Worm (Caenorhabditis elegans) whole organism, mixed stage, embryonic: ENCODE measurements around the gene T05H10.4.
A peak's percentile ranks its signal among the peaks of the same experiment; 100 is the strongest.

ENCODE experiments used
- M03D4.4 ChIP-seq: sonication (generic microtip); optimal IDR thresholded peaks from 2 replicates; lab custom pipeline; 2017; ENCODE audit warnings: mild to moderate bottlenecking, missing genetic modification characterization, missing compliant biosample characterization
- bed-3 ChIP-seq: fragments of 200-800 bp; sonication (Bioruptor generic); optimal IDR thresholded peaks from 3 replicates; lab custom pipeline; 2018; ENCODE audit warnings: mild to moderate bottlenecking, missing genetic modification characterization, moderate library complexity, missing compliant biosample characterization
- blmp-1 ChIP-seq: fragments of 150-350 bp; optimal IDR thresholded peaks from 2 replicates; lab custom pipeline; 2014; ENCODE audit warnings: missing biosample characterization, missing genetic modification characterization
- ceh-39 ChIP-seq: fragments of 150-350 bp; optimal IDR thresholded peaks from 2 replicates; lab custom pipeline; 2014; ENCODE audit warnings: missing biosample characterization, missing genetic modification characterization
- ceh-43 ChIP-seq: fragments of 200-800 bp; sonication (Bioruptor generic); optimal IDR thresholded peaks from 2 replicates; lab custom pipeline; 2018; ENCODE audit warnings: mild to moderate bottlenecking, missing genetic modification characterization, moderate library complexity, missing compliant biosample characterization
- ceh-83 ChIP-seq: fragments of 200-800 bp; sonication (Bioruptor generic); optimal IDR thresholded peaks from 2 replicates; lab custom pipeline; 2018; ENCODE audit warnings: mild to moderate bottlenecking, missing genetic modification characterization, missing compliant biosample characterization
- ces-1 ChIP-seq: fragments of 150-350 bp; optimal IDR thresholded peaks from 2 replicates; lab custom pipeline; 2014; ENCODE audit warnings: missing biosample characterization, missing genetic modification reagents, missing genetic modification characterization
- cnd-1 ChIP-seq: fragments of 200-800 bp; sonication (Bioruptor generic); optimal IDR thresholded peaks from 2 replicates; lab custom pipeline; 2018; ENCODE audit warnings: mild to moderate bottlenecking, missing genetic modification characterization, missing compliant biosample characterization
- drap-1 ChIP-seq: fragments of 200-800 bp; sonication (Bioruptor generic); optimal IDR thresholded peaks from 3 replicates; lab custom pipeline; 2018; ENCODE audit warnings: mild to moderate bottlenecking, missing genetic modification characterization, missing compliant biosample characterization
- elt-1 ChIP-seq: sonication (generic microtip); optimal IDR thresholded peaks from 2 replicates; lab custom pipeline; 2017; ENCODE audit warnings: missing genetic modification characterization, mild to moderate bottlenecking, missing compliant biosample characterization, antibody characterized with exemption, moderate library complexity, borderline replicate concordance; ENCODE audit not compliant: insufficient read depth
- elt-3 ChIP-seq: fragments of 150-350 bp; optimal IDR thresholded peaks from 2 replicates; lab custom pipeline; 2014; ENCODE audit warnings: missing biosample characterization, missing genetic modification characterization
- hlh-1 ChIP-seq: fragments of 150-350 bp; optimal IDR thresholded peaks from 2 replicates; lab custom pipeline; 2014; ENCODE audit warnings: missing biosample characterization, missing genetic modification reagents, missing genetic modification characterization
- lin-13 ChIP-seq: fragments of 150-350 bp; optimal IDR thresholded peaks from 2 replicates; lab custom pipeline; 2014; ENCODE audit warnings: missing biosample characterization, missing genetic modification characterization
- lin-32 ChIP-seq: fragments of 200-800 bp; sonication (Bioruptor generic); optimal IDR thresholded peaks from 2 replicates; lab custom pipeline; 2018; ENCODE audit warnings: mild to moderate bottlenecking, missing genetic modification characterization, missing compliant biosample characterization
- lsy-2 ChIP-seq: fragments of 150-350 bp; optimal IDR thresholded peaks from 2 replicates; lab custom pipeline; 2014; ENCODE audit warnings: missing biosample characterization, missing genetic modification characterization
- mab-5 ChIP-seq: fragments of 150-350 bp; optimal IDR thresholded peaks from 2 replicates; lab custom pipeline; 2014; ENCODE audit warnings: missing biosample characterization, missing genetic modification characterization
- nhr-2 ChIP-seq: fragments of 150-350 bp; optimal IDR thresholded peaks from 2 replicates; lab custom pipeline; 2014; ENCODE audit warnings: missing biosample characterization, missing genetic modification characterization
- nhr-237 ChIP-seq: fragments of 150-350 bp; optimal IDR thresholded peaks from 2 replicates; lab custom pipeline; 2014; ENCODE audit warnings: missing biosample characterization, missing genetic modification characterization
- nhr-28 ChIP-seq: fragments of 150-350 bp; optimal IDR thresholded peaks from 2 replicates; lab custom pipeline; 2014; ENCODE audit warnings: missing biosample characterization, missing genetic modification characterization
- nhr-76 ChIP-seq: sonication (generic microtip); optimal IDR thresholded peaks from 2 replicates; lab custom pipeline; 2017; ENCODE audit warnings: missing biosample characterization, missing genetic modification characterization
- pha-4 ChIP-seq: fragments of 150-350 bp; optimal IDR thresholded peaks from 2 replicates; lab custom pipeline; 2018; ENCODE audit warnings: missing biosample characterization, missing genetic modification reagents, missing genetic modification characterization
- sem-2 ChIP-seq: fragments of 200-800 bp; sonication (Bioruptor generic); optimal IDR thresholded peaks from 2 replicates; lab custom pipeline; 2018; ENCODE audit warnings: mild to moderate bottlenecking, missing genetic modification characterization, missing compliant biosample characterization
- snpc-4 ChIP-seq: fragments of 150-350 bp; optimal IDR thresholded peaks from 2 replicates; lab custom pipeline; 2014; ENCODE audit warnings: missing biosample characterization, missing genetic modification characterization
- sptf-1 ChIP-seq: sonication (generic microtip); optimal IDR thresholded peaks from 2 replicates; lab custom pipeline; 2017; ENCODE audit warnings: mild to moderate bottlenecking, missing genetic modification characterization, moderate library complexity, missing compliant biosample characterization
- unc-120 ChIP-seq: sonication (generic microtip); optimal IDR thresholded peaks from 2 replicates; lab custom pipeline; 2017; ENCODE audit warnings: missing genetic modification characterization, missing compliant biosample characterization; ENCODE audit not compliant: poor library complexity, severe bottlenecking
- unc-39 ChIP-seq: fragments of 150-350 bp; optimal IDR thresholded peaks from 2 replicates; lab custom pipeline; 2014; ENCODE audit warnings: missing biosample characterization, missing genetic modification characterization
- unc-62 ChIP-seq: fragments of 150-350 bp; optimal IDR thresholded peaks from 2 replicates; lab custom pipeline; 2014; ENCODE audit warnings: missing biosample characterization, missing genetic modification reagents, missing genetic modification characterization
- zip-8 ChIP-seq: fragments of 150-350 bp; optimal IDR thresholded peaks from 2 replicates; lab custom pipeline; 2014; ENCODE audit warnings: missing biosample characterization, missing genetic modification characterization
- ztf-11 ChIP-seq: fragments of 150-350 bp; optimal IDR thresholded peaks from 2 replicates; lab custom pipeline; 2014; ENCODE audit warnings: missing biosample characterization, missing genetic modification characterization

Gene T05H10.4

DNA sequence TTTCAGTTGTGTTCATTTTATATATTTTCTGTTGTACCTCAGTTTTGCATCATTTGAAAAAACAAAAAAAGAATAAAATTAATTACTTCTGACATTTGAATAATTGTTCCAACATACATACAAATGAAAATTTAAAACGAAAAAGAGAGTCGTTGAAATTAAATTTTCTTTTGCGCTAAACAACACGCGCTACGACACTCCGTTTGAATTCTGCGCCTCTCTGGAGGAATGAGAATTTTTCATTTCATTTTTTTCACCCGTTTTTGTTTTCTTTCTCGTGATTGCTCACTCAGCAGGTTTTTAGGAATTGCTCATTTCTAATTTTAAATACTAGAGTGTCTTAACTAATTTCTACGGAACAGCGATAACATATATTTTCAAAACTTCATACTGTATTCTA is 11.3 kb upstream of the T05H10.4 start:
- TF ChIP-seq snpc-4: no peak
- no peak for TF ChIP-seq unc-62 (GFP tag; lab: Kevin White, UChicago)
- no peak for TF ChIP-seq drap-1 (GFP tag; lab: Kevin White, UChicago)
- TF ChIP-seq bed-3 (GFP tag; lab: Kevin White, UChicago): no peak
- no peak for TF ChIP-seq pha-4 (tag; lab: Kevin White, UChicago)
- no peak for TF ChIP-seq cnd-1 (tag; lab: Kevin White, UChicago)
- TF ChIP-seq ceh-39 (tag; lab: Kevin White, UChicago): no peak
- no peak for TF ChIP-seq ceh-83
- no peak for TF ChIP-seq nhr-76
- TF ChIP-seq sptf-1 (tag; lab: Kevin White, UChicago): no peak
- no peak for TF ChIP-seq unc-39 (tag; lab: Kevin White, UChicago)
- no peak for TF ChIP-seq nhr-237 (tag; lab: Kevin White, UChicago)
- peak; percentile 33 for TF ChIP-seq lsy-2 (tag; lab: Kevin White, UChicago)
- TF ChIP-seq nhr-2 (tag; lab: Kevin White, UChicago): no peak
- no peak for TF ChIP-seq lin-32 (GFP tag; lab: Kevin White, UChicago)
- no peak for TF ChIP-seq M03D4.4 (tag; lab: Kevin White, UChicago)
- peak; percentile 88 for TF ChIP-seq ces-1 (GFP tag; lab: Kevin White, UChicago)

DNA sequence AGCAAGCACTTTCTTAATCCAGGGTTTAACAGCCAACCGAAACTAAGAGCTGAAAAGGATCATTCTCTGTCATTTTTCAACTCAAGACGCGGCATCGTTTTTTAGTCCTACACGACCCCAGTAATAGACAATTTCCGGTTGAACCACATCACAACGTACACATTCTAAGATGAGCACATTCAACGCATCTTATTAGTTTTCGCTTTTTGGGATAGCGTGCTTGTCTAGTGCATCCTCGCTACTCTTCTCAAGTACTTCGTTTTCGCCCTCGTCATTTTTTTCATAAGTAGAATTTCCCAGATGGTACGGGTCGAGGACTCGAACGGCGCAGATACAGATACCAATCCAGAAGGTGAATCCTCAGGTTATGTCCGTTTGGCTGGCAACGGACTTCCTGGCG is 10.7 kb upstream of the T05H10.4 start, which contains the start of gene T05H10.1:
TSS of gene T05H10.1 (plus strand) at position 301 of the 400 bp plus-strand sequence.
- TF ChIP-seq nhr-237 (tag; lab: Kevin White, UChicago) (no peak), lsy-2 (tag; lab: Kevin White, UChicago) (no peak), lin-13 (tag; lab: Kevin White, UChicago) (no peak), nhr-76 (no peak), bed-3 (GFP tag; lab: Kevin White, UChicago) (no peak), elt-3 (tag; lab: Kevin White, UChicago) (no peak), mab-5 (tag; lab: Kevin White, UChicago) (no peak), ceh-83 (no peak), hlh-1 (tag; lab: Kevin White, UChicago) (no peak), ceh-43 (GFP tag; lab: Kevin White, UChicago) (no peak), sem-2 (GFP tag; lab: Kevin White, UChicago) (no peak)

DNA sequence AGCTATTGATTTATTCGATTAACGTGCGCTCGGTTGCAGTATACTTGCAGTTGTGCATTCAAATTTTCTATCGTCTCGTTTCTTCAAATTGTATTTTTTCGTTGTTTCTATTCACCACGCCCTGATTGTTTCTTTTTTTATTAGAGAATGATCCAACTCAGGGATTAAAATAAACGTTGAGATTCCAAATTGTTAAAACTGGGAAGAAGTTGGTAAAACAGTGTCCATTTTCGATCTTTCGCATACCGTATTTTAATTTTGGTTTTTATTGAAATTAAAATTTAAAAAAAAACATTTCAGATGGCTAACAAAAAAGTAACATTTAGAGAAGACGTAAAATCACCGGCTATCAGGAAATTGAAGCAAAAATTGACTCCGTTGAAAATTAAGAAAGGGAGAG is 5.7 kb upstream of the T05H10.4 start, which contains the start of gene apn-1:
TSS of gene apn-1 (plus strand) at position 301 of the 400 bp plus-strand sequence.
- TF ChIP-seq lsy-2 (tag; lab: Kevin White, UChicago) (no peak), M03D4.4 (tag; lab: Kevin White, UChicago) (no peak), sptf-1 (tag; lab: Kevin White, UChicago) (no peak), ces-1 (GFP tag; lab: Kevin White, UChicago) (no peak), ceh-43 (GFP tag; lab: Kevin White, UChicago) (no peak), elt-3 (tag; lab: Kevin White, UChicago) (no peak), ztf-11 (tag; lab: Kevin White, UChicago) (no peak), nhr-28 (no peak)

DNA sequence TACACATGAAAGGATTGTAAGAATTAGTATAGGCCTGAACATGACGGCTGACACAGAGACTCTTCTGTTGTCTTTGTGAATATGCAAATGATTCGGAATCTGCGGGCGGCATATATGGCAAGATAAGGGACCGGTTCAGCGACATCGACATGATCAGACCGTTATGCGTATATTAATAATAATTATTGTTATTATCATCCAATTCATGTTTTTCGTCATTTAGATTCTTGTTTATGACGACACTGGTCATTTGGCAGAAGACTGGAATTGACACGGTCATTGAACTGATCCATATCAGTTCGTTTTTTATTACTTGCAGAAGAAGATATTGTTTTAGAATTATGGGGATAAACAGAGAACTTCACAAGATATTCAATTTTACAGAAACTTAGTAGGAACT is 2.5 kb upstream of the T05H10.4 start, which contains the start of gene mtre-1:
TSS of gene mtre-1 (minus strand) at position 101 of the 400 bp plus-strand sequence.
- TF ChIP-seq elt-1 (tag; lab: Kevin White, UChicago) (peak; percentile 41), blmp-1 (tag; lab: Kevin White, UChicago) (no peak)

DNA sequence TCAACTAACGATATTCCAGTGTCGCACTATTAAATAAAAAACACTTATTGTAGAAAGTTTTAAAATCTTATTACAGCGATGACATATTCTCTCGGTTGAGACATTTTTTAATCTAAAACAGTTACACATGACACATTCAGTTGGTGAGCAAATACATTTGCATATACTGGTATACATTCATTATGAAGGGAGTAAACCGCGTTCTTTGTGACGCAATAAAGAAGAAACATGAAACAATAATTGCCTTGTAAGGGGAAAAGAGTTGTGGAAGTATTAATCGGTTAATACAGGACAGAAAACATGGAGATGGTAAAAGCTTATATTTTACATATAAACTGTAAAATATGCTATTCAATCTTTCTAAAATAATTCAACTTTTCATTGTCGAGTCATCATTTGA is 1.6 kb upstream of the T05H10.4 start:
- TF ChIP-seq elt-3 (tag; lab: Kevin White, UChicago): no peak
- no peak for TF ChIP-seq hlh-1 (tag; lab: Kevin White, UChicago)
- TF ChIP-seq cnd-1 (tag; lab: Kevin White, UChicago): no peak
- TF ChIP-seq ceh-39 (tag; lab: Kevin White, UChicago): no peak
- peak; percentile 94 for TF ChIP-seq zip-8 (tag; lab: Kevin White, UChicago)
- TF ChIP-seq sptf-1 (tag; lab: Kevin White, UChicago): no peak
- TF ChIP-seq drap-1 (GFP tag; lab: Kevin White, UChicago): no peak
- TF ChIP-seq mab-5 (tag; lab: Kevin White, UChicago): no peak
- no peak for TF ChIP-seq sem-2 (GFP tag; lab: Kevin White, UChicago)
- no peak for TF ChIP-seq blmp-1 (tag; lab: Kevin White, UChicago)
- no peak for TF ChIP-seq ceh-83
- TF ChIP-seq snpc-4: no peak
- no peak for TF ChIP-seq nhr-237 (tag; lab: Kevin White, UChicago)
- TF ChIP-seq nhr-2 (tag; lab: Kevin White, UChicago): peak; percentile 56
- no peak for TF ChIP-seq lin-32 (GFP tag; lab: Kevin White, UChicago)
- TF ChIP-seq nhr-28: no peak
- TF ChIP-seq unc-120 (tag; lab: Kevin White, UChicago): no peak
